Fruit fly (Drosophila melanogaster): ENCODE data around the gene Jarid2.

dm6 chr3L:9509037-9509830 is 32.4 kb downstream of the Jarid2 start, which contains the start of gene CG3408:
- no peak for TF ChIP-seq psq (optimal IDR thresholded peaks at IDR 0.05)
- no peak for TF ChIP-seq insv (optimal IDR thresholded peaks at IDR 0.05)
- no peak for TF ChIP-seq h (optimal IDR thresholded peaks at IDR 0.05)

All from Kc167 (cell line).